Worm (Caenorhabditis elegans): Measurements from ENCODE around the gene H40L08.9.

DNA sequence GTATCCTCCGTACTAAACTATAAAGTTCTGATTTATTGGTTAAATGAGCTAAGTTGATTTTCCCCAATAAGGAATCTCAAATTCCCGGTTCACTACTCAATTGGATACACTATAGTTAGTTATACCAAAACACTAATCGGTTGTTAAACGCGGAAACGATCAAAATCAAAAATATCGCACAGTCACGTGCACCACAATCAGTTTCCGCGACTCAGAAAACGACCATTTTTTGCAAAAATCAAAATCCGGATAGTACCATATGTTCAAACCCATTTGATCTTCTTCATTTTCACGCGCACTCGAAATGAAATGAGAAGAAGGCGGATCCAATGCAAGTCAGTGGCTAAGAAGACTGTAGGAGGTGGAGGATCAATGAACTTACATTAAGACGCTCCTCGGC is 5.2 kb upstream of the H40L08.9 start:
- TF ChIP-seq unc-130 (GFP tag; optimal IDR thresholded peaks at IDR 0.05): no peak
- TF ChIP-seq F39B2.1 (GFP tag; IDR thresholded peaks at IDR 0.05): no peak
- no peak for TF ChIP-seq ceh-27 (GFP tag; optimal IDR thresholded peaks at IDR 0.05)
- no peak for TF ChIP-seq atf-7 (tag; optimal IDR thresholded peaks at IDR 0.05)
- no peak for TF ChIP-seq snpc-1.1 (tag; optimal IDR thresholded peaks at IDR 0.05; ENCODE audit: insufficient read depth)
- no peak for TF ChIP-seq ama-1 (optimal IDR thresholded peaks at IDR 0.05)
- no peak for TF ChIP-seq ama-1 (GFP tag; optimal IDR thresholded peaks at IDR 0.05)

Data from whole organism, young adult.